Fruit fly (Drosophila melanogaster): Measurements from ENCODE around the gene AnxB10.
"Not testable (repeated sequence)": the region's sequence is repeated elsewhere in the genome, so short reads cannot be mapped to it uniquely, and the experiment has no call there.

DNA sequence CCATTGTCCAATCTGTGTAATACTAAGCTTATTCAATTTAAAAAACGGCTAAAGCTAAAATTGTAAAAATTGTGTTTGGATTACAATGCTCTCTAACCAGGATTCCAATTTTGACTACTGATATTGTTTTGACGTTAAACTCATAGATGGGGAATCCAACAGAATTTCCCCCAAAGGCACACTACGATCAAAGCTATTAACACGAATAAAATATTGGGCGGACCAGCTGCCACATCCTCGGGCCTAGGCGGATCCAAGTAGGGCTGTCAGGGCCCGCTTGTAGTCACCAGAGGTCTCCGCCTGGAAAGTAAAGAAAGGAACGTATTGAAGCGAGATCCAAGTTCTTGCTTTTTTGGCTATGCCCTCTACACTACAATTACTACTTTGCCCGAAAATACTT is 13.1 kb upstream of the AnxB10 start, which contains the start of gene Sdic2:
- not testable (repeated sequence) for TF ChIP-seq hth (optimal IDR thresholded peaks at IDR 0.05); wek (GFP tag; optimal IDR thresholded peaks at IDR 0.05); CG14050 (GFP tag; IDR thresholded peaks at IDR 0.05); Trl (optimal IDR thresholded peaks at IDR 0.05); Trl (GFP tag; optimal IDR thresholded peaks at IDR 0.05); CG11560 (tag; IDR thresholded peaks at IDR 0.05); ac (GFP tag; optimal IDR thresholded peaks at IDR 0.05); CG7839 (tag; optimal IDR thresholded peaks at IDR 0.05); slbo (GFP tag; IDR thresholded peaks at IDR 0.05); CG3995 (GFP tag; optimal IDR thresholded peaks at IDR 0.05); CG7271 (tag; optimal IDR thresholded peaks at IDR 0.05); Hmr (GFP tag; optimal IDR thresholded peaks at IDR 0.05); insv (GFP tag; optimal IDR thresholded peaks at IDR 0.05); Dad (GFP tag; optimal IDR thresholded peaks at IDR 0.05)

Measured in whole organism, embryonic.